Worm (Caenorhabditis elegans): ENCODE data around the gene C17G10.6.

The C17G10.6 gene

DNA sequence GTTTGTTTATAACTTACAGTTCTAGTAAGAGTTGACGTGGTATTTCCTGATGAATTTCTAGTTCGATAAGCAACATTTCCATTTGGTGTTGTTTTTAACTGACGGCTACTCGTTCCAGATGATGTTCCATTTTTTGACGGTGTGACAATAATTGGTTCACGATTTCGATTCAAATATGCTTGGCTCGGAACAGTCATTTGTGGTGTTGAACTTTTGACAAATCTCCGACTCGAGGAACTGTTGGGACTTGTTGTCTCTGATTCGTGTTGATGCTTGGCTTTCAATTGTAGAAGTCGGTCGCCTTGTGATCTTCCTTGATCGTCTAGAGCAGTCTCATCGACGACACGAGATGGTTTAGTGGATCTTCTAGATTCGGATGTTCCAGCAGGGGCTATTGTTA is 11.5 kb downstream of the C17G10.6 start:
- TF ChIP-seq blmp-1 (tag; optimal IDR thresholded peaks at IDR 0.05) (no peak), sptf-1 (tag; optimal IDR thresholded peaks at IDR 0.05) (no peak), cnd-1 (tag; optimal IDR thresholded peaks at IDR 0.05) (no peak), unc-39 (tag; optimal IDR thresholded peaks at IDR 0.05) (no peak), ces-1 (GFP tag; optimal IDR thresholded peaks at IDR 0.05) (no peak), pha-4 (tag; optimal IDR thresholded peaks at IDR 0.05) (no peak), hlh-1 (tag; optimal IDR thresholded peaks at IDR 0.05) (no peak)

DNA sequence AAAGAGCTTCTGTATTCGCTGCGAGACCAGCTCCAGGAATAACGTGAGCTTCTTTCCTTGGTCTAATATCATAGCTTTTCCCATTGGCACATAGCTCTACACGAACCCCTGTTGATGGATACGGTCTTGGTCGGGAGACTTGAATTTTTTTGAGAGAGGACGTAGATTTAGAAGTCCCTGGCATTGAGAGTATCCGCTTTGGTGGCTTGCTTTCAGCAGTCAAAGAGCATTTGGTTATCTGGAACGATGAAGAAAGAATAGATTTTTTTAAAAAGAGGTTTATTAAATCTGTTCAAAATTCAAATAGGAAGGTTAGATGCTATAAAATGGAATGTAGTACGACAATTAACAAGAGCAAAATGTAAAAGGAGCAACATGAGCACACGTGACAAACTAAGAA is 13.4 kb downstream of the C17G10.6 start, which contains the start of gene C17G10.13:
TSS of gene C17G10.13 (minus strand) at position 101 of the 400 bp plus-strand sequence.
- TF ChIP-seq lin-13 (tag; optimal IDR thresholded peaks at IDR 0.05) (no peak), sem-2 (GFP tag; optimal IDR thresholded peaks at IDR 0.05) (no peak), sptf-1 (tag; optimal IDR thresholded peaks at IDR 0.05) (no peak), nhr-237 (tag; optimal IDR thresholded peaks at IDR 0.05) (no peak), unc-120 (tag; optimal IDR thresholded peaks at IDR 0.05; ENCODE audit: poor library complexity, severe bottlenecking) (no peak), ceh-39 (tag; optimal IDR thresholded peaks at IDR 0.05) (no peak), ces-1 (GFP tag; optimal IDR thresholded peaks at IDR 0.05) (no peak), nhr-76 (tag; optimal IDR thresholded peaks at IDR 0.05) (no peak), nhr-28 (tag; optimal IDR thresholded peaks at IDR 0.05) (no peak), ceh-83 (GFP tag; optimal IDR thresholded peaks at IDR 0.05) (no peak)

DNA sequence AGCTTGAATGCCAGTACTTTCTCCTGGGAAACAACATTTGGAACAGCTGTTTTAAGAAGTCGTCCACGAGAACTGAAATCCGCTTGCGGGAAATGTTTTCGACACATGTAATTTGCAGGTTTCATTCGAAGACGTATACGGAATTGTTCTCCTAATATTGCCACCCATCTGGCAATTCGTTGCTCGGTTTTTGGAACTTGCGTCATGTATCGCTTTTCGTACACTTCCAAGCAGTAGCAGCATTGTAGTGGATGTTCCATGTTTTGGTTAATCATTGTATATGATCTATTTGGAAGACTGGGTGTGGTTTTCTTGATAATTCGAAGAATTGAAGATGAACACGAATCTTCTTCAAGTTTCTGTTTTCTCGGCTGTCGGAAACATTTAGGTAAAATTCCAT is 15.3 kb downstream of the C17G10.6 start:
- TF ChIP-seq sptf-1 (tag; optimal IDR thresholded peaks at IDR 0.05) (no peak), ceh-39 (tag; optimal IDR thresholded peaks at IDR 0.05) (no peak), elt-3 (tag; optimal IDR thresholded peaks at IDR 0.05) (no peak), sem-2 (GFP tag; optimal IDR thresholded peaks at IDR 0.05) (no peak), ceh-83 (GFP tag; optimal IDR thresholded peaks at IDR 0.05) (no peak), elt-1 (tag; optimal IDR thresholded peaks at IDR 0.05; ENCODE audit: borderline replicate concordance, insufficient read depth) (no peak), mls-2 (tag; optimal IDR thresholded peaks at IDR 0.05) (no peak), cnd-1 (tag; optimal IDR thresholded peaks at IDR 0.05) (no peak), lsy-2 (tag; optimal IDR thresholded peaks at IDR 0.05) (no peak), zip-8 (tag; optimal IDR thresholded peaks at IDR 0.05) (no peak), lin-13 (tag; optimal IDR thresholded peaks at IDR 0.05) (no peak), unc-62 (GFP tag; optimal IDR thresholded peaks at IDR 0.05) (no peak)

DNA sequence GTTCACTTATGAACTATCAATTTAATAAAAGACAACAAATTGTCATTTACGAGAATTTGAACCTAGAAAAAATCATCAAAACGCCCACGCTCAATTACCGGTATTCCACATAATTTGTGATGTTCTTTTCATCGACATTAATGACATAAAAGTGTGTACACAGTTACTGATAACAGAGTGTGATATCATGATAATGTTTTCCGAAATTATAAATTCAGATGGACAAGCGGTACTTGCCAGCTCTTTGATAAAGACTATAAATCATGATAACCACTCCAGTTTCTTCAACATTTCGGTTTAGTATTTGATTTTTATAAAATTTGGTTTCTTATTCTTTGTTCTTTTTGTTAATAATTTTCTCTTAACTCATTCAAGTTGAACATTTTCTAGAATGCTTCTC is 17.3 kb downstream of the C17G10.6 start, which contains the start of gene lys-8:
TSS of gene lys-8 (plus strand) at position 391 of the 400 bp plus-strand sequence.
- TF ChIP-seq elt-1 (tag; optimal IDR thresholded peaks at IDR 0.05; ENCODE audit: borderline replicate concordance, insufficient read depth), result no peak
- no peak for TF ChIP-seq flh-1 (GFP tag; optimal IDR thresholded peaks at IDR 0.05)
- no peak for TF ChIP-seq ztf-11 (tag; optimal IDR thresholded peaks at IDR 0.05)
- TF ChIP-seq nhr-2 (tag; optimal IDR thresholded peaks at IDR 0.05), result no peak
- TF ChIP-seq ceh-43 (GFP tag; optimal IDR thresholded peaks at IDR 0.05), result no peak
- no peak for TF ChIP-seq cnd-1 (tag; optimal IDR thresholded peaks at IDR 0.05)
- TF ChIP-seq unc-120 (tag; optimal IDR thresholded peaks at IDR 0.05; ENCODE audit: poor library complexity, severe bottlenecking), result no peak
- TF ChIP-seq nhr-237 (tag; optimal IDR thresholded peaks at IDR 0.05), result no peak
- no peak for TF ChIP-seq M03D4.4 (tag; optimal IDR thresholded peaks at IDR 0.05)
- TF ChIP-seq mab-5 (tag; optimal IDR thresholded peaks at IDR 0.05), result no peak
- TF ChIP-seq tbx-8 (GFP tag; optimal IDR thresholded peaks at IDR 0.05), result no peak
- TF ChIP-seq sptf-1 (tag; optimal IDR thresholded peaks at IDR 0.05), result no peak
- no peak for TF ChIP-seq zip-8 (tag; optimal IDR thresholded peaks at IDR 0.05)
- no peak for TF ChIP-seq drap-1 (GFP tag; optimal IDR thresholded peaks at IDR 0.05)
- no peak for TF ChIP-seq pha-4 (tag; optimal IDR thresholded peaks at IDR 0.05)
- TF ChIP-seq ces-1 (GFP tag; optimal IDR thresholded peaks at IDR 0.05), result no peak
- no peak for TF ChIP-seq unc-62 (GFP tag; optimal IDR thresholded peaks at IDR 0.05)
- TF ChIP-seq mep-1 (tag; optimal IDR thresholded peaks at IDR 0.05), result no peak

DNA sequence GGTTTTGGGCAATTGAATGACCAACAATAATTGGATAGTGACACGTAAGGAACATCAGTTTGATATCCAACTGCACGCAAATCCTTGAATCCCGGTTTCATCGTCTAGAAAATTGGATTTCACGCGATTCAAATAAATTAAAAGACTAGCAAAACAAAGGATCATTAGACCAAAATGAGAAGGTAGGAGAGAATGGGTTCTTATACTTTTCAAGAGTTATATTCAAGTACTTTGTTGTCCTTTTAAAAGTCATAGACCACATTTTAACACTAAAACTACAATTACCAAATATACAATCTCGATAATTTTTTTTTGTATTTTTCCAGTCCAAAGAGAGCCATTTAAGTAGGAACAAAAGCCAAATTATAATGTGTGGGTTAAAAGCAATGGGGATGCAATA is 20.8 kb downstream of the C17G10.6 start, which contains the start of gene T25E4.2:
TSS of gene T25E4.2 (minus strand) at position 101 of the 400 bp plus-strand sequence.
- TF ChIP-seq mls-2 (tag; optimal IDR thresholded peaks at IDR 0.05), result no peak
- TF ChIP-seq unc-39 (tag; optimal IDR thresholded peaks at IDR 0.05), result no peak

DNA sequence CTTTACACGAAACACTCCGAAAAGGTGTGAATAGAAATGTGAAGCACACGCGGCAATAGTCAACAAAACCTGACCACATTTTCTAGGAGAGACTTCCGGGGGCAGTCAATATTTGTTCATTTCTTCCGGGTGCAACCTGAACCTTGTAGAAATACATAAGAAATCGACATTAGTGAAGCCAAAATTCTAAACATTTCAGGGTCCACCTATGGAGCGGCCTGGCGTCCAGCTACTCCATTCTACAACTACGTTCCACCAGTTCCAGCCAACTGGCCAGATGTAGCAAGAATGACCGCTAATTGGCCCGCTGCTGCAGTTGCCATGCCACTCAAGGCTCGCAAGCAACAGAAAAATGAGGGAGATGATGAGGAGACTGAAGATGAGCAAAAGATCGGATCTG is 23.9 kb downstream of the C17G10.6 start:
- TF ChIP-seq ceh-43 (GFP tag; optimal IDR thresholded peaks at IDR 0.05) (no peak), pha-4 (tag; optimal IDR thresholded peaks at IDR 0.05) (peak; percentile 1), nhr-2 (tag; optimal IDR thresholded peaks at IDR 0.05) (no peak), nhr-28 (tag; optimal IDR thresholded peaks at IDR 0.05) (no peak), mab-5 (tag; optimal IDR thresholded peaks at IDR 0.05) (no peak), elt-3 (tag; optimal IDR thresholded peaks at IDR 0.05) (no peak)

Measured in whole organism, mixed stage, embryonic.